Fruit fly (Drosophila melanogaster) whole organism, embryonic: ENCODE data around the gene Npc2f.

ENCODE experiments used
- BtbVII ChIP-seq: fragments of 200-800 bp; sonication (Bioruptor generic); optimal IDR thresholded peaks from 3 replicates; lab custom pipeline; 2017; ENCODE audit warnings: missing biosample characterization, mild to moderate bottlenecking, missing genetic modification characterization
- CG10147 ChIP-seq: fragments of 200-800 bp; sonication (Bioruptor generic); optimal IDR thresholded peaks from 2 replicates; lab custom pipeline; 2019; ENCODE audit warnings: missing biosample characterization, mild to moderate bottlenecking, missing genetic modification characterization, moderate library complexity
- CG10209 ChIP-seq: fragments of 200-800 bp; sonication (Bioruptor generic); optimal IDR thresholded peaks from 3 replicates; lab custom pipeline; 2017; ENCODE audit warnings: missing biosample characterization, mild to moderate bottlenecking, missing genetic modification characterization, missing genetic modification reagents
- CG10654 ChIP-seq: fragments of 200-800 bp; sonication (Bioruptor generic); optimal IDR thresholded peaks from 2 replicates; lab custom pipeline; 2016; ENCODE audit warnings: missing biosample characterization, missing genetic modification characterization
- CG13123 ChIP-seq: fragments of 200-800 bp; sonication (Bioruptor generic); optimal IDR thresholded peaks from 2 replicates; lab custom pipeline; 2016; ENCODE audit warnings: missing biosample characterization, missing genetic modification characterization
- CG13624 ChIP-seq: fragments of 200-800 bp; sonication (Bioruptor generic); optimal IDR thresholded peaks from 2 replicates; lab custom pipeline; 2016; ENCODE audit warnings: missing biosample characterization, missing genetic modification characterization
- CG14860 ChIP-seq: fragments of 200-800 bp; sonication (Bioruptor generic); IDR thresholded peaks from 3 replicates; pipeline ENCODE4 v1.3.6; 2022; ENCODE audit warnings: missing biosample characterization, missing genetic modification characterization; ENCODE audit not compliant: partially characterized antibody
- CG17385 ChIP-seq: fragments of 200-800 bp; sonication (Bioruptor generic); optimal IDR thresholded peaks from 3 replicates; lab custom pipeline; 2018; ENCODE audit warnings: missing biosample characterization, mild to moderate bottlenecking, missing genetic modification characterization
- CG17802 ChIP-seq: fragments of 200-800 bp; sonication (Bioruptor generic); optimal IDR thresholded peaks from 2 replicates; lab custom pipeline; 2018; ENCODE audit warnings: missing biosample characterization, mild to moderate bottlenecking, missing genetic modification characterization, moderate library complexity
- CG18476 ChIP-seq: fragments of 200-800 bp; sonication (Bioruptor generic); optimal IDR thresholded peaks from 2 replicates; lab custom pipeline; 2016; ENCODE audit warnings: missing biosample characterization, mild to moderate bottlenecking, missing genetic modification characterization
- CG2199 ChIP-seq: fragments of 200-800 bp; sonication (Bioruptor generic); IDR thresholded peaks from 3 replicates; pipeline ENCODE4 v1.3.6; 2022; ENCODE audit warnings: missing biosample characterization, missing genetic modification characterization
- CG2678 ChIP-seq: fragments of 200-800 bp; sonication (Bioruptor generic); optimal IDR thresholded peaks from 3 replicates; lab custom pipeline; 2019; ENCODE audit warnings: missing biosample characterization, mild to moderate bottlenecking, missing genetic modification characterization, moderate library complexity
- CG3163 ChIP-seq: fragments of 200-800 bp; sonication (Bioruptor generic); optimal IDR thresholded peaks from 3 replicates; lab custom pipeline; 2016; ENCODE audit warnings: missing biosample characterization, missing genetic modification characterization
- CG3281 ChIP-seq: fragments of 200-800 bp; sonication (Bioruptor generic); optimal IDR thresholded peaks from 3 replicates; lab custom pipeline; 2017; ENCODE audit warnings: missing biosample characterization, mild to moderate bottlenecking, missing genetic modification characterization
- CG33557 ChIP-seq: fragments of 200-800 bp; sonication (Bioruptor generic); optimal IDR thresholded peaks from 2 replicates; lab custom pipeline; 2019; ENCODE audit warnings: missing biosample characterization, mild to moderate bottlenecking, missing genetic modification characterization, moderate library complexity
- CG3838 ChIP-seq: fragments of 200-800 bp; sonication (Bioruptor generic); optimal IDR thresholded peaks from 3 replicates; lab custom pipeline; 2016; ENCODE audit warnings: missing biosample characterization, missing genetic modification characterization
- CG4424 ChIP-seq: fragments of 200-800 bp; sonication (Bioruptor generic); optimal IDR thresholded peaks from 3 replicates; lab custom pipeline; 2016; ENCODE audit warnings: missing biosample characterization, missing genetic modification characterization
- CG4617 ChIP-seq: fragments of 200-800 bp; sonication (Bioruptor generic); optimal IDR thresholded peaks from 3 replicates; lab custom pipeline; 2016; ENCODE audit warnings: missing biosample characterization, missing genetic modification characterization, borderline replicate concordance
- CG6689 ChIP-seq: fragments of 200-800 bp; sonication (Bioruptor generic); IDR thresholded peaks from 2 replicates; pipeline ENCODE4 v1.3.6; 2022; ENCODE audit warnings: missing biosample characterization, missing genetic modification characterization
- CG6791 ChIP-seq: fragments of 200-800 bp; sonication (Bioruptor generic); IDR thresholded peaks from 3 replicates; pipeline ENCODE4 v1.3.6; 2022; ENCODE audit warnings: missing biosample characterization, missing genetic modification characterization; ENCODE audit not compliant: partially characterized antibody
- CG7357 ChIP-seq: fragments of 200-800 bp; sonication (Bioruptor generic); IDR thresholded peaks from 3 replicates; pipeline ENCODE4 v1.3.6; 2022; ENCODE audit warnings: missing biosample characterization, missing genetic modification characterization
- Camta ChIP-seq: fragments of 200-800 bp; sonication (Bioruptor generic); optimal IDR thresholded peaks from 2 replicates; lab custom pipeline; 2016; ENCODE audit warnings: missing biosample characterization, missing genetic modification characterization
- Deaf1 ChIP-seq: fragments of 200-800 bp; optimal IDR thresholded peaks from 3 replicates; lab custom pipeline; 2019; ENCODE audit warnings: missing biosample characterization, mild to moderate bottlenecking, missing genetic modification characterization, moderate library complexity
- Drgx ChIP-seq: fragments of 200-800 bp; sonication (Bioruptor generic); IDR thresholded peaks from 2 replicates; pipeline ENCODE4 v1.3.6; 2022; ENCODE audit warnings: missing biosample characterization, missing genetic modification characterization
- Fer1 ChIP-seq: fragments of 200-800 bp; sonication (Bioruptor generic); optimal IDR thresholded peaks from 2 replicates; lab custom pipeline; 2017; ENCODE audit warnings: missing biosample characterization, mild to moderate bottlenecking, missing genetic modification characterization
- Gug ChIP-seq: fragments of 200-800 bp; sonication (Bioruptor generic); IDR thresholded peaks from 4 replicates; pipeline ENCODE4 v1.3.6; 2022; ENCODE audit warnings: missing biosample characterization, missing genetic modification characterization
- HLHmδ ChIP-seq: fragments of 200-800 bp; sonication (Bioruptor generic); optimal IDR thresholded peaks from 2 replicates; lab custom pipeline; 2018; ENCODE audit warnings: missing biosample characterization, mild to moderate bottlenecking, missing genetic modification characterization, moderate library complexity
- Hmx ChIP-seq: fragments of 200-800 bp; sonication (Bioruptor generic); optimal IDR thresholded peaks from 2 replicates; lab custom pipeline; 2016; ENCODE audit warnings: missing biosample characterization, missing genetic modification characterization
- Lpt ChIP-seq: fragments of >200 bp; optimal IDR thresholded peaks from 2 replicates; lab custom pipeline; 2018; ENCODE audit warnings: missing biosample characterization, missing genetic modification characterization
- Mad ChIP-seq: fragments of 200-800 bp; sonication (Bioruptor generic); optimal IDR thresholded peaks from 2 replicates; lab custom pipeline; 2016; ENCODE audit warnings: missing biosample characterization, missing genetic modification characterization
- NFAT ChIP-seq: fragments of 200-800 bp; sonication (Bioruptor generic); IDR thresholded peaks from 2 replicates; pipeline ENCODE4 v1.3.6; 2022; ENCODE audit warnings: missing biosample characterization, missing genetic modification characterization
- Nf-YB ChIP-seq: fragments of 200-800 bp; sonication (Bioruptor generic); optimal IDR thresholded peaks from 3 replicates; lab custom pipeline; 2019; ENCODE audit warnings: missing biosample characterization, mild to moderate bottlenecking, missing genetic modification characterization, moderate library complexity
- Trl ChIP-seq, 3 experiments: fragments of >200 bp in 2 of 3; fragments of 200-800 bp in 1 of 3; sonication (Bioruptor generic) in 1 of 3; optimal IDR thresholded peaks; 2 replicates in 1 of 3; 3 replicates in 2 of 3; lab custom pipeline; 2016 to 2017; ENCODE audit warnings: missing biosample characterization in 1 of 3, missing genetic modification characterization in 1 of 3
- Xbp1 ChIP-seq: fragments of 200-800 bp; sonication (Bioruptor generic); optimal IDR thresholded peaks from 3 replicates; lab custom pipeline; 2016; ENCODE audit warnings: missing biosample characterization, mild to moderate bottlenecking, missing genetic modification characterization
- Xrp1 ChIP-seq: fragments of 200-800 bp; sonication (Bioruptor generic); IDR thresholded peaks from 2 replicates; pipeline ENCODE4 v1.3.6; 2022; ENCODE audit warnings: missing biosample characterization, missing genetic modification characterization
- aop ChIP-seq: fragments of 200-800 bp; sonication (Bioruptor generic); IDR thresholded peaks from 2 replicates; pipeline ENCODE4 v1.3.6; 2022; ENCODE audit warnings: missing biosample characterization, missing genetic modification characterization
- bab2 ChIP-seq: fragments of 200-800 bp; sonication (Bioruptor generic); optimal IDR thresholded peaks from 2 replicates; lab custom pipeline; 2016; ENCODE audit warnings: missing biosample characterization, missing genetic modification characterization
- bcd ChIP-seq: fragments of 200-800 bp; sonication (Bioruptor generic); optimal IDR thresholded peaks from 2 replicates; lab custom pipeline; 2017; ENCODE audit warnings: missing biosample characterization, mild to moderate bottlenecking, missing genetic modification characterization
- btn ChIP-seq: fragments of 200-800 bp; sonication (Bioruptor generic); optimal IDR thresholded peaks from 2 replicates; lab custom pipeline; 2016; ENCODE audit warnings: missing biosample characterization, missing genetic modification characterization
- cad ChIP-seq: fragments of >200 bp; optimal IDR thresholded peaks from 2 replicates; lab custom pipeline; 2017; ENCODE audit warnings: missing biosample characterization, missing genetic modification characterization
- chn ChIP-seq: fragments of 200-800 bp; sonication (Bioruptor generic); optimal IDR thresholded peaks from 2 replicates; lab custom pipeline; 2016; ENCODE audit warnings: missing biosample characterization, missing genetic modification characterization
- dati ChIP-seq: fragments of 200-800 bp; sonication (Bioruptor generic); IDR thresholded peaks from 2 replicates; pipeline ENCODE4 v1.3.6; 2022; ENCODE audit warnings: missing biosample characterization, missing genetic modification characterization
- ftz-f1 ChIP-seq: fragments of 200-800 bp; sonication (Bioruptor generic); optimal IDR thresholded peaks from 2 replicates; lab custom pipeline; 2016; ENCODE audit warnings: missing biosample characterization, missing genetic modification characterization
- gfzf ChIP-seq: fragments of 200-800 bp; sonication (Bioruptor generic); optimal IDR thresholded peaks from 2 replicates; lab custom pipeline; 2016; ENCODE audit warnings: missing biosample characterization, mild to moderate bottlenecking, missing genetic modification characterization, moderate library complexity
- lmd ChIP-seq: fragments of 200-800 bp; sonication (Bioruptor generic); IDR thresholded peaks from 2 replicates; pipeline ENCODE4 v1.3.6; 2022; ENCODE audit warnings: missing biosample characterization, missing genetic modification characterization
- mld ChIP-seq: fragments of 200-800 bp; sonication (Bioruptor generic); IDR thresholded peaks from 3 replicates; pipeline ENCODE4 v1.3.6; 2022; ENCODE audit warnings: missing biosample characterization, missing genetic modification characterization; ENCODE audit not compliant: partially characterized antibody
- peb ChIP-seq: fragments of 200-800 bp; sonication (Bioruptor generic); IDR thresholded peaks from 2 replicates; pipeline ENCODE4 v1.3.6; 2022; ENCODE audit warnings: missing biosample characterization, missing genetic modification characterization
- psq ChIP-seq: fragments of 200-800 bp; sonication (Bioruptor generic); optimal IDR thresholded peaks from 2 replicates; lab custom pipeline; 2017; ENCODE audit warnings: missing biosample characterization, missing genetic modification characterization
- rib ChIP-seq: fragments of 200-800 bp; sonication (Bioruptor generic); IDR thresholded peaks from 2 replicates; pipeline ENCODE4 v1.3.6; 2022; ENCODE audit warnings: missing biosample characterization, missing genetic modification characterization
- sim ChIP-seq: fragments of 200-800 bp; sonication (Bioruptor generic); IDR thresholded peaks from 2 replicates; pipeline ENCODE4 v1.3.6; 2022; ENCODE audit warnings: missing biosample characterization, missing genetic modification characterization
- tap ChIP-seq: fragments of 200-800 bp; optimal IDR thresholded peaks from 3 replicates; lab custom pipeline; 2019; ENCODE audit warnings: missing biosample characterization, mild to moderate bottlenecking, missing genetic modification characterization, moderate library complexity
- z ChIP-seq: fragments of 200-800 bp; sonication (Bioruptor generic); IDR thresholded peaks from 3 replicates; pipeline ENCODE4 v1.3.6; 2022; ENCODE audit warnings: missing biosample characterization, missing genetic modification characterization

Gene Npc2f

DNA sequence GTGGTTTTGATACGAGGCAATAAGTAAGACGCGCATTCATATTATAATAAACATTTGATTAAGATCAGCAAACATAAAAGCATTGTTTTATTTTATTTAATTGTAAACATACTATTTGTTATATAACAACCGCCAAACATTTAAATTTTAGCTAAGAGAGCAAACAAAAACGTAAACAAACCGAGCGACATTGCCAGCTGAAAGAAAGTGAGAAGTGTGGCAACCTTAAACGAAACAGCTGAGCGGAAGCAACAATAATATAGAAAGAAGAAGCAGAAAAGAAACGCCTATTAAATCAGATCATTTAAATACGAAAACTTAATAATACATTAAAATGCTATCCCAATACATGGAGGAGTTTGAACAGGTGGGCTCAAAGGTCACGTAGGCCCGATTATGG is 3.1 kb upstream of the Npc2f start, which contains the start of gene Sec10 (continued):
- peak; percentile 6 for TF ChIP-seq Nf-YB
- TF ChIP-seq CG17802 (tag; lab: Kevin White, UChicago), result no peak
- no peak for TF ChIP-seq psq
- no peak for TF ChIP-seq CG4424
- no peak for TF ChIP-seq Gug
- TF ChIP-seq Deaf1 (tag; lab: Kevin White, UChicago), result no peak
- TF ChIP-seq btn (GFP tag; lab: Kevin White, UChicago), result no peak
- TF ChIP-seq peb (GFP tag; lab: Robert Waterston, UW), result no peak
- TF ChIP-seq Xrp1, result no peak
- no peak for TF ChIP-seq CG7357 (GFP tag; lab: Robert Waterston, UW)
- TF ChIP-seq CG3163 (GFP tag; lab: Kevin White, UChicago), result no peak
- no peak for TF ChIP-seq bcd
- TF ChIP-seq HLHmδ (GFP tag; lab: Kevin White, UChicago), result no peak
- TF ChIP-seq Drgx (GFP tag; lab: Robert Waterston, UW), result no peak
- no peak for TF ChIP-seq tap (tag; lab: Kevin White, UChicago)
- 0 out of 2 replicates have a peak, but pooled peaks have one; percentile 21 for TF ChIP-seq rib (GFP tag; lab: Robert Waterston, UW)
- no peak for TF ChIP-seq Fer1
- TF ChIP-seq CG10147 (GFP tag; lab: Kevin White, UChicago), result no peak
- no peak for TF ChIP-seq cad
- no peak for TF ChIP-seq Camta
- no peak for TF ChIP-seq CG10209
- no peak for TF ChIP-seq CG2678 (tag; lab: Kevin White, UChicago)
- TF ChIP-seq mld (GFP tag; lab: Robert Waterston, UW), result no peak
- TF ChIP-seq Trl (optimal IDR thresholded peaks at IDR 0.05; lab: Kevin White, UChicago), result no peak
- TF ChIP-seq Trl (GFP tag; optimal IDR thresholded peaks at IDR 0.05; lab: Kevin White, UChicago), result no peak
- no peak for TF ChIP-seq Hmx (GFP tag; lab: Kevin White, UChicago)
- no peak for TF ChIP-seq CG18476 (GFP tag; lab: Kevin White, UChicago)
- no peak for TF ChIP-seq lmd (GFP tag; lab: Robert Waterston, UW)
- no peak for TF ChIP-seq sim (GFP tag; lab: Robert Waterston, UW)
- no peak for TF ChIP-seq dati (GFP tag; lab: Robert Waterston, UW)
- TF ChIP-seq chn (GFP tag; lab: Kevin White, UChicago), result no peak
- no peak for TF ChIP-seq CG33557 (GFP tag; lab: Kevin White, UChicago)
- no peak for TF ChIP-seq CG6689
- TF ChIP-seq CG10654 (GFP tag; lab: Kevin White, UChicago), result no peak
- TF ChIP-seq Xbp1 (GFP tag; lab: Kevin White, UChicago), result no peak
- no peak for TF ChIP-seq Mad (GFP tag; lab: Kevin White, UChicago)
- peak; percentile 97 for TF ChIP-seq CG17385 (GFP tag; lab: Kevin White, UChicago)
- TF ChIP-seq CG14860 (GFP tag; lab: Robert Waterston, UW), result no peak
- TF ChIP-seq Lpt (GFP tag; lab: Kevin White, UChicago), result no peak
- peak; percentile 9 for TF ChIP-seq gfzf (GFP tag; lab: Kevin White, UChicago)
- no peak for TF ChIP-seq ftz-f1 (GFP tag; lab: Kevin White, UChicago)
- TF ChIP-seq z (GFP tag; lab: Robert Waterston, UW), result no peak
- no peak for TF ChIP-seq BtbVII (GFP tag; lab: Kevin White, UChicago)
- TF ChIP-seq aop (GFP tag; lab: Robert Waterston, UW), result no peak
- no peak for TF ChIP-seq CG13624 (GFP tag; lab: Kevin White, UChicago)
- TF ChIP-seq CG13123 (GFP tag; lab: Kevin White, UChicago), result no peak
- TF ChIP-seq CG3281 (GFP tag; lab: Kevin White, UChicago), result no peak
- no peak for TF ChIP-seq CG2199 (GFP tag; lab: Robert Waterston, UW)
- no peak for TF ChIP-seq NFAT (GFP tag; lab: Robert Waterston, UW)
- TF ChIP-seq CG3838 (GFP tag; lab: Kevin White, UChicago), result peak; percentile 99
- no peak for TF ChIP-seq CG6791 (GFP tag; lab: Robert Waterston, UW)
- peak; percentile 43 for TF ChIP-seq CG4617
- no peak for TF ChIP-seq bab2 (GFP tag; lab: Kevin White, UChicago)
